Worm (Caenorhabditis elegans) whole organism, young adult: Measurements from ENCODE around the gene rha-2.

Experiments used
- F33H1.4 ChIP-seq: fragments of 200-800 bp; sonication (Bioruptor generic); IDR thresholded peaks from 2 replicates; pipeline ENCODE4 v1.3.6; 2022; ENCODE audit warnings: missing genetic modification reagents, missing genetic modification characterization, missing compliant biosample characterization
- F37B4.10 ChIP-seq: fragments of 200-800 bp; sonication (Bioruptor generic); IDR thresholded peaks from 2 replicates; pipeline ENCODE4 v1.3.6; 2022; ENCODE audit warnings: missing genetic modification characterization, missing compliant biosample characterization
- F55B11.4 ChIP-seq: sonication (generic microtip); optimal IDR thresholded peaks from 2 replicates; lab custom pipeline; 2016; ENCODE audit warnings: missing compliant biosample characterization, missing genetic modification characterization, borderline replicate concordance; ENCODE audit not compliant: insufficient read depth
- T07F8.4 ChIP-seq: sonication (generic microtip); optimal IDR thresholded peaks from 2 replicates; lab custom pipeline; 2016; ENCODE audit warnings: mild to moderate bottlenecking, missing genetic modification characterization, moderate library complexity, missing compliant biosample characterization
- Y53F4B.3 ChIP-seq: fragments of 200-800 bp; sonication (Bioruptor generic); IDR thresholded peaks from 2 replicates; pipeline ENCODE4 v1.3.6; 2022; ENCODE audit warnings: missing genetic modification reagents, missing genetic modification characterization, missing compliant biosample characterization
- ZK185.1 ChIP-seq: sonication (generic microtip); optimal IDR thresholded peaks from 2 replicates; lab custom pipeline; 2016; ENCODE audit warnings: mild to moderate bottlenecking, missing genetic modification characterization, missing compliant biosample characterization; ENCODE audit not compliant: poor library complexity, severe bottlenecking
- ama-1 ChIP-seq, 3 experiments: fragments of 150-350 bp in 1 of 3; sonication (generic microtip) in 2 of 3; optimal IDR thresholded peaks; 2 replicates each; lab custom pipeline; 2014 to 2018; ENCODE audit warnings: missing biosample characterization in 2 of 3, missing genetic modification characterization in 2 of 3, missing genetic modification reagents in 2 of 3
- aptf-2 ChIP-seq: fragments of 200-800 bp; sonication (Bioruptor generic); conservative IDR thresholded peaks from 2 replicates; pipeline ENCODE4 v1.3.6; 2022; ENCODE audit warnings: missing genetic modification reagents, missing genetic modification characterization, missing compliant biosample characterization
- atf-7 ChIP-seq: sonication (generic microtip); optimal IDR thresholded peaks from 2 replicates; lab custom pipeline; 2017; ENCODE audit warnings: mild to moderate bottlenecking, missing genetic modification characterization, missing compliant biosample characterization
- athp-1 ChIP-seq: sonication (generic microtip); optimal IDR thresholded peaks from 2 replicates; lab custom pipeline; 2017; ENCODE audit warnings: mild to moderate bottlenecking, missing genetic modification characterization, missing compliant biosample characterization
- attf-3 ChIP-seq: fragments of 200-800 bp; sonication (Bioruptor generic); conservative IDR thresholded peaks from 2 replicates; pipeline ENCODE4 v1.3.6; 2022; ENCODE audit warnings: missing genetic modification reagents, missing genetic modification characterization, missing compliant biosample characterization
- attf-6 ChIP-seq: fragments of 200-800 bp; sonication (Bioruptor generic); IDR thresholded peaks from 2 replicates; pipeline ENCODE4 v1.3.6; 2022; ENCODE audit warnings: missing genetic modification reagents, missing genetic modification characterization, missing compliant biosample characterization
- cebp-1 ChIP-seq, 2 experiments: fragments of 200-800 bp in 1 of 2; sonication (Bioruptor generic) in 1 of 2; sonication (generic microtip) in 1 of 2; IDR thresholded peaks in 1 of 2; optimal IDR thresholded peaks in 1 of 2; 2 replicates each; pipeline versions ENCODE4 v1.3.6 to Lab custom; 2017 to 2022; ENCODE audit warnings: missing compliant biosample characterization in 2 of 2, missing genetic modification characterization in 2 of 2, mild to moderate bottlenecking in 1 of 2, missing genetic modification reagents in 1 of 2, moderate library complexity in 1 of 2
- ceh-91 ChIP-seq: fragments of 200-800 bp; sonication (Bioruptor generic); IDR thresholded peaks from 2 replicates; pipeline ENCODE4 v1.3.6; 2022; ENCODE audit warnings: missing genetic modification reagents, missing genetic modification characterization, missing compliant biosample characterization
- dpff-1 ChIP-seq: sonication (generic microtip); optimal IDR thresholded peaks from 2 replicates; lab custom pipeline; 2017; ENCODE audit warnings: mild to moderate bottlenecking, missing genetic modification characterization, missing compliant biosample characterization
- ets-4 ChIP-seq: fragments of 200-800 bp; sonication (Bioruptor generic); optimal IDR thresholded peaks from 2 replicates; lab custom pipeline; 2018; ENCODE audit warnings: mild to moderate bottlenecking, missing genetic modification characterization, missing compliant biosample characterization
- hmg-20 ChIP-seq: fragments of 200-800 bp; sonication (Bioruptor generic); IDR thresholded peaks from 2 replicates; pipeline ENCODE4 v1.3.6; 2022; ENCODE audit warnings: missing genetic modification reagents, missing genetic modification characterization, missing compliant biosample characterization
- let-607 ChIP-seq, 2 experiments: fragments of 200-800 bp in 1 of 2; sonication (Bioruptor generic) in 1 of 2; sonication (generic microtip) in 1 of 2; optimal IDR thresholded peaks; 2 replicates each; lab custom pipeline; 2016 to 2018; ENCODE audit warnings: mild to moderate bottlenecking in 2 of 2, missing compliant biosample characterization in 2 of 2, missing genetic modification characterization in 2 of 2, moderate library complexity in 2 of 2, missing genotype in 1 of 2
- lin-40 ChIP-seq: sonication (generic microtip); optimal IDR thresholded peaks from 2 replicates; lab custom pipeline; 2016; ENCODE audit warnings: missing genetic modification characterization, mild to moderate bottlenecking, missing compliant biosample characterization, missing genotype, missing genetic modification reagents
- lsl-1 ChIP-seq: fragments of 200-800 bp; sonication (Bioruptor generic); optimal IDR thresholded peaks from 2 replicates; lab custom pipeline; 2018; ENCODE audit warnings: mild to moderate bottlenecking, missing genetic modification characterization, moderate library complexity, missing compliant biosample characterization
- lsy-27 ChIP-seq: sonication (generic microtip); optimal IDR thresholded peaks from 2 replicates; lab custom pipeline; 2017; ENCODE audit warnings: missing genetic modification characterization, mild to moderate bottlenecking, missing compliant biosample characterization, antibody characterized with exemption, missing genotype, borderline replicate concordance; ENCODE audit not compliant: insufficient read depth
- madf-10 ChIP-seq: sonication (generic microtip); optimal IDR thresholded peaks from 2 replicates; lab custom pipeline; 2016; ENCODE audit warnings: mild to moderate bottlenecking, missing genetic modification characterization, missing compliant biosample characterization
- madf-6 ChIP-seq: fragments of 200-800 bp; sonication (Bioruptor generic); IDR thresholded peaks from 2 replicates; pipeline ENCODE4 v1.3.6; 2022; ENCODE audit warnings: missing genetic modification reagents, missing genetic modification characterization, missing compliant biosample characterization
- madf-8 ChIP-seq: fragments of 200-800 bp; sonication (Bioruptor generic); conservative IDR thresholded peaks from 2 replicates; pipeline ENCODE4 v1.3.6; 2022; ENCODE audit warnings: missing genetic modification reagents, missing genetic modification characterization, missing compliant biosample characterization
- mxl-1 ChIP-seq: sonication (generic microtip); optimal IDR thresholded peaks from 2 replicates; lab custom pipeline; 2016; ENCODE audit warnings: missing genetic modification characterization, missing compliant biosample characterization
- nfyb-1 ChIP-seq: fragments of 200-800 bp; sonication (Bioruptor generic); IDR thresholded peaks from 2 replicates; pipeline ENCODE4 v1.3.6; 2022; ENCODE audit warnings: missing genetic modification reagents, missing genetic modification characterization, missing compliant biosample characterization
- nhr-80 ChIP-seq: sonication (generic microtip); optimal IDR thresholded peaks from 2 replicates; lab custom pipeline; 2016; ENCODE audit warnings: missing genetic modification characterization, missing compliant biosample characterization
- nhr-90 ChIP-seq: sonication (generic microtip); optimal IDR thresholded peaks from 2 replicates; lab custom pipeline; 2016; ENCODE audit warnings: missing genotype, mild to moderate bottlenecking, missing genetic modification characterization, missing compliant biosample characterization
- pbrm-1 ChIP-seq: fragments of 200-800 bp; sonication (Bioruptor generic); IDR thresholded peaks from 2 replicates; pipeline ENCODE4 v1.3.6; 2022; ENCODE audit warnings: missing genetic modification reagents, missing genetic modification characterization, missing compliant biosample characterization
- rcor-1 ChIP-seq: fragments of 200-800 bp; sonication (Bioruptor generic); IDR thresholded peaks from 2 replicates; pipeline ENCODE4 v1.3.6; 2022; ENCODE audit warnings: missing genetic modification reagents, missing genetic modification characterization, missing compliant biosample characterization
- snpc-3.4 ChIP-seq: sonication (generic microtip); optimal IDR thresholded peaks from 2 replicates; lab custom pipeline; 2017; ENCODE audit warnings: missing genetic modification characterization, mild to moderate bottlenecking, missing compliant biosample characterization, antibody characterized with exemption, moderate library complexity, missing genotype, missing genetic modification reagents
- snpc-4 ChIP-seq, 5 experiments: fragments of 150-350 bp in 1 of 5; sonication (generic microtip) in 4 of 5; optimal IDR thresholded peaks; 2 replicates each; lab custom pipeline; 2014 to 2018; ENCODE audit warnings: missing genetic modification characterization in 5 of 5, missing biosample characterization in 3 of 5, antibody characterized with exemption in 2 of 5, mild to moderate bottlenecking in 2 of 5, missing compliant biosample characterization in 2 of 5, missing genotype in 2 of 5, moderate library complexity in 2 of 5, missing genetic modification reagents in 1 of 5
- tbp1 ChIP-seq: fragments of 200-800 bp; sonication (Bioruptor generic); optimal IDR thresholded peaks from 2 replicates; lab custom pipeline; 2018; ENCODE audit warnings: mild to moderate bottlenecking, missing genetic modification characterization, missing compliant biosample characterization
- ztf-22 ChIP-seq: fragments of 200-800 bp; sonication (Bioruptor generic); optimal IDR thresholded peaks from 2 replicates; lab custom pipeline; 2018; ENCODE audit warnings: mild to moderate bottlenecking, missing genetic modification characterization, moderate library complexity, missing compliant biosample characterization
- ztf-26 ChIP-seq: sonication (generic microtip); optimal IDR thresholded peaks from 2 replicates; lab custom pipeline; 2017; ENCODE audit warnings: missing genetic modification characterization, missing compliant biosample characterization

Gene rha-2

DNA sequence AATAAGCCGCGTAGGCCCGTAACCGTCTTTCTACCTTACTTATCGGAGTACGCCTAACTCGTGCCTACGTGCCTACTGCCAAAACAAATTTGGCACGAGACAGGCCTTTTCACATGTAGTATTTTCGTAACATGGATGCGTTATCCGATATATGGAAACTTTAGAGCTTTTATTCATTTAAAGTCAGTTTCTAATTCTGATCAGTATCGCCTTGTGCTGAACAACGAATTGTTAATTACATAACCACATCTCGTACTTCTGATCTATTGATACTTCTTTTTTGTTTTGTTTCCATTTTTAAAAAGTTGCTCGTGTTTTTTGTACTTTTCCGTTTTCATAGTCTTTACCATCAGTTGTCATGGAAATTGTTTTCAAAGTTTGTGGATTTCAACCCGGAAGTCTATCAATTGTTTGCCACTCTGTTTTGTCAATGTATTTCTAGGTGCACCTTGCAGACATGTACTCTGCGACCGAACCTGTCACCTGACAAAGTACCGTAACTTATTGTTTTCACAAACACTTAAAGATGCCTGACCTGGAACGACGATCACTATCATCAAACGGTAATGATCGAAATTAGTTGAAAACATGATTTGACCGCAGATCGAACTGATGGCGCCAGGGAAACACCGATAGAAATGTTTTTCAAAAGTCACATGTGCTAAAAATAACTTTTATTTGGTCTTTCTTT is 43.5 kb upstream of the rha-2 start:
- TF ChIP-seq T07F8.4 (tag; lab: Kevin White, UChicago) (no peak), ama-1 (optimal IDR thresholded peaks at IDR 0.05; lab: Kevin White, UChicago) (peak; percentile 34), ama-1 (GFP tag; optimal IDR thresholded peaks at IDR 0.05; lab: Kevin White, UChicago) (no peak), F37B4.10 (GFP tag; lab: Robert Waterston, UW) (0 out of 2 replicates have a peak, but pooled peaks have one; percentile 62), pbrm-1 (no peak), dpff-1 (tag; lab: Kevin White, UChicago) (no peak), ets-4 (peak; percentile 41), athp-1 (no peak)

DNA sequence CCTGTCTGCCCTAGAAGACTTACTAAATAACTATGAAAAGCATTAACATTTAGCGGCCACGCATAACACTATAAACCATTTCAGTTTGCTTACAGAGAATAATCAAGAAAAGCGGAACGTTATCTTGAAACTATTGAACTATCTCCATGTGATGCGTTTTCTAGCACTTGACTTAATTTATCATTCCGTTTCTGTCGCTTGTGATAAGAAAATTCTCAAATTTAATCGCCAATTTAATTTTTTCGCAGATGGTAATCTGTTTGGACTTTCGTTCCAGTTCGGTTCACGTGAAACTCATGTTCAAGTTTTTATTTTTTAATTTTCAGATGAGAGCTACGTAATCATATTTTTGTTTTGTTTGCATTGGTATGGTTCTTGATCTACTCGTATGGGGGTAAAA is 42.6 kb upstream of the rha-2 start:
- TF ChIP-seq madf-8 (GFP tag; lab: Robert Waterston, UW) (no peak), attf-6 (GFP tag; lab: Robert Waterston, UW) (no peak), mxl-1 (tag; lab: Kevin White, UChicago) (no peak), lin-40 (peak; percentile 10), ZK185.1 (tag; lab: Kevin White, UChicago) (no peak), snpc-3.4 (tag; lab: Kevin White, UChicago) (no peak), ets-4 (no peak), nhr-80 (tag; lab: Kevin White, UChicago) (peak; percentile 76), madf-10 (tag; lab: Kevin White, UChicago) (no peak), F33H1.4 (GFP tag; lab: Robert Waterston, UW) (no peak), lsy-27 (tag; lab: Kevin White, UChicago) (no peak), madf-6 (GFP tag; lab: Robert Waterston, UW) (no peak), cebp-1 (GFP tag; IDR thresholded peaks at IDR 0.05; lab: Robert Waterston, UW) (no peak), cebp-1 (tag; optimal IDR thresholded peaks at IDR 0.05; lab: Kevin White, UChicago) (peak; percentile 21), lsl-1 (GFP tag; lab: Kevin White, UChicago) (no peak), Y53F4B.3 (GFP tag; lab: Robert Waterston, UW) (no peak), tbp1 (GFP tag; lab: Kevin White, UChicago) (peak; percentile 47), F55B11.4 (tag; lab: Kevin White, UChicago) (no peak), athp-1 (no peak), attf-3 (GFP tag; lab: Robert Waterston, UW) (no peak), let-607 (tag; optimal IDR thresholded peaks at IDR 0.05; lab: Kevin White, UChicago) (peak in 1 of 2 experiments; percentile 20), nhr-90 (tag; lab: Kevin White, UChicago) (no peak), nfyb-1 (no peak), ztf-26 (tag; lab: Kevin White, UChicago) (no peak), ceh-91 (GFP tag; lab: Robert Waterston, UW) (no peak), aptf-2 (GFP tag; lab: Robert Waterston, UW) (no peak), rcor-1 (GFP tag; lab: Robert Waterston, UW) (no peak), hmg-20 (GFP tag; lab: Robert Waterston, UW) (no peak), snpc-4 (GFP tag; optimal IDR thresholded peaks at IDR 0.05; lab: Kevin White, UChicago) (no peak), snpc-4 (tag; optimal IDR thresholded peaks at IDR 0.05; lab: Kevin White, UChicago) (no peak), atf-7 (no peak), ztf-22 (no peak)
